Worm (Caenorhabditis elegans) whole organism, L4 larva: ENCODE data around the gene pbo-5.

ENCODE experiments used
- F26F4.8 ChIP-seq: fragments of 200-800 bp; sonication (Bioruptor generic); conservative IDR thresholded peaks from 2 replicates; pipeline ENCODE4 v1.3.6; 2022; ENCODE audit warnings: missing genetic modification characterization, missing compliant biosample characterization
- F37D6.2 ChIP-seq: sonication (generic microtip); optimal IDR thresholded peaks from 2 replicates; lab custom pipeline; 2016; ENCODE audit warnings: mild to moderate bottlenecking, missing genetic modification characterization, missing compliant biosample characterization
- F44E2.7 ChIP-seq: fragments of 200-800 bp; sonication (Bioruptor generic); IDR thresholded peaks from 2 replicates; pipeline ENCODE4 v2.1.2; 2022; ENCODE audit warnings: missing genetic modification characterization, missing compliant biosample characterization
- F49E8.2 ChIP-seq: sonication (generic microtip); optimal IDR thresholded peaks from 2 replicates; lab custom pipeline; 2016; ENCODE audit warnings: missing compliant biosample characterization, mild to moderate bottlenecking, missing genetic modification characterization, borderline replicate concordance
- T20F7.1 ChIP-seq: fragments of 200-800 bp; sonication (Bioruptor generic); optimal IDR thresholded peaks from 2 replicates; lab custom pipeline; 2018; ENCODE audit warnings: mild to moderate bottlenecking, missing genetic modification characterization, missing compliant biosample characterization
- Y105C5A.15 ChIP-seq: fragments of 200-800 bp; sonication (Bioruptor generic); IDR thresholded peaks from 2 replicates; pipeline ENCODE4 v1.3.6; 2022; ENCODE audit warnings: missing genetic modification characterization, missing compliant biosample characterization
- Y48G9A.11 ChIP-seq: fragments of 200-800 bp; sonication (Bioruptor generic); IDR thresholded peaks from 2 replicates; pipeline ENCODE4 v1.3.6; 2022; ENCODE audit warnings: missing genetic modification reagents, missing genetic modification characterization, missing compliant biosample characterization
- aly-2 ChIP-seq: sonication (generic microtip); optimal IDR thresholded peaks from 2 replicates; lab custom pipeline; 2018; ENCODE audit warnings: missing biosample characterization, missing genetic modification characterization
- ama-1 ChIP-seq: fragments of 150-350 bp; optimal IDR thresholded peaks from 2 replicates; lab custom pipeline; 2014; ENCODE audit warnings: inconsistent platforms, mixed read lengths
- ceh-20 ChIP-seq: fragments of 200-800 bp; sonication (Bioruptor generic); IDR thresholded peaks from 2 replicates; pipeline ENCODE4 v1.3.6; 2022; ENCODE audit warnings: missing genetic modification reagents, missing genetic modification characterization, missing compliant biosample characterization
- ceh-28 ChIP-seq: fragments of 150-350 bp; optimal IDR thresholded peaks from 2 replicates; lab custom pipeline; 2014; ENCODE audit warnings: missing biosample characterization, missing genetic modification reagents, missing genetic modification characterization
- ceh-32 ChIP-seq: sonication (generic microtip); optimal IDR thresholded peaks from 2 replicates; lab custom pipeline; 2016; ENCODE audit warnings: mild to moderate bottlenecking, missing genetic modification characterization, missing compliant biosample characterization; ENCODE audit not compliant: poor library complexity
- ces-1 ChIP-seq: fragments of 150-350 bp; sonication (generic microtip); optimal IDR thresholded peaks from 4 replicates; lab custom pipeline; 2014; ENCODE audit warnings: missing biosample characterization, missing genetic modification reagents, missing genetic modification characterization
- ctbp-1 ChIP-seq: fragments of 200-800 bp; sonication (Bioruptor generic); IDR thresholded peaks from 2 replicates; pipeline ENCODE4 v1.3.6; 2022; ENCODE audit warnings: missing genetic modification reagents, missing genetic modification characterization, missing compliant biosample characterization
- daf-8 ChIP-seq: fragments of 200-800 bp; sonication (Bioruptor generic); IDR thresholded peaks from 2 replicates; pipeline ENCODE4 v1.3.6; 2022; ENCODE audit warnings: missing genetic modification characterization, missing compliant biosample characterization
- dmd-8 ChIP-seq: fragments of 200-800 bp; sonication (Bioruptor generic); IDR thresholded peaks from 2 replicates; pipeline ENCODE4 v1.3.6; 2022; ENCODE audit warnings: missing genetic modification characterization, missing compliant biosample characterization
- dpl-1 ChIP-seq: fragments of 150-350 bp; optimal IDR thresholded peaks from 2 replicates; lab custom pipeline; 2014; ENCODE audit warnings: missing biosample characterization, missing genetic modification reagents, missing genetic modification characterization
- fkh-10 ChIP-seq: fragments of 150-350 bp; optimal IDR thresholded peaks from 2 replicates; lab custom pipeline; 2014; ENCODE audit warnings: missing biosample characterization, missing genetic modification reagents, missing genetic modification characterization
- gei-8 ChIP-seq: fragments of 200-800 bp; sonication (Bioruptor generic); optimal IDR thresholded peaks from 2 replicates; lab custom pipeline; 2018; ENCODE audit warnings: mild to moderate bottlenecking, missing genetic modification characterization, missing compliant biosample characterization
- hif-1 ChIP-seq, 2 experiments: sonication (generic microtip); optimal IDR thresholded peaks; 2 replicates each; lab custom pipeline; 2016 to 2017; ENCODE audit warnings: missing compliant biosample characterization in 2 of 2, missing genetic modification characterization in 2 of 2, missing genetic modification reagents in 2 of 2, missing genotype in 2 of 2, mild to moderate bottlenecking in 1 of 2
- hlh-30 ChIP-seq: sonication (generic microtip); optimal IDR thresholded peaks from 2 replicates; lab custom pipeline; 2017; ENCODE audit warnings: antibody characterized with exemption, mild to moderate bottlenecking, missing genetic modification characterization, missing compliant biosample characterization; ENCODE audit not compliant: insufficient read depth
- hmg-1.1 ChIP-seq: fragments of 200-800 bp; sonication (Bioruptor generic); IDR thresholded peaks from 2 replicates; pipeline ENCODE4 v1.3.6; 2022; ENCODE audit warnings: missing genetic modification reagents, missing genetic modification characterization, missing compliant biosample characterization
- lin-1 ChIP-seq: fragments of 200-800 bp; sonication (Bioruptor generic); IDR thresholded peaks from 2 replicates; pipeline ENCODE4 v1.3.6; 2022; ENCODE audit warnings: missing genetic modification reagents, missing genetic modification characterization, missing compliant biosample characterization
- lin-29 ChIP-seq: fragments of 200-800 bp; sonication (Bioruptor generic); IDR thresholded peaks from 2 replicates; pipeline ENCODE4 v1.3.6; 2022; ENCODE audit warnings: missing genetic modification reagents, missing genetic modification characterization, missing compliant biosample characterization
- lin-38 ChIP-seq: fragments of 200-800 bp; sonication (Bioruptor generic); IDR thresholded peaks from 2 replicates; pipeline ENCODE4 v1.3.6; 2022; ENCODE audit warnings: missing genetic modification reagents, missing genetic modification characterization, missing compliant biosample characterization
- lir-3 ChIP-seq: sonication (generic microtip); optimal IDR thresholded peaks from 2 replicates; lab custom pipeline; 2016; ENCODE audit warnings: mild to moderate bottlenecking, missing genetic modification characterization, missing compliant biosample characterization
- lsy-2 ChIP-seq, 2 experiments: fragments of 150-350 bp in 1 of 2; sonication (generic microtip) in 1 of 2; optimal IDR thresholded peaks; 2 replicates each; lab custom pipeline; 2014 to 2017; ENCODE audit warnings: missing biosample characterization in 2 of 2, missing genetic modification characterization in 2 of 2
- mep-1 ChIP-seq: fragments of 150-350 bp; sonication (generic microtip); optimal IDR thresholded peaks from 3 replicates; lab custom pipeline; 2014; ENCODE audit warnings: missing biosample characterization, missing genetic modification characterization
- mes-2 ChIP-seq: sonication (generic microtip); optimal IDR thresholded peaks from 2 replicates; lab custom pipeline; 2016; ENCODE audit warnings: missing genotype, mild to moderate bottlenecking, missing genetic modification characterization, missing compliant biosample characterization; ENCODE audit not compliant: poor library complexity, severe bottlenecking
- mxl-2 ChIP-seq: fragments of 200-800 bp; sonication (Bioruptor generic); conservative IDR thresholded peaks from 2 replicates; pipeline ENCODE4 v1.3.6; 2022; ENCODE audit warnings: missing genetic modification reagents, missing genetic modification characterization, missing compliant biosample characterization
- mxl-3 ChIP-seq: fragments of 200-800 bp; sonication (Bioruptor generic); optimal IDR thresholded peaks from 2 replicates; lab custom pipeline; 2018; ENCODE audit warnings: mild to moderate bottlenecking, missing genetic modification characterization, missing compliant biosample characterization
- nhr-10 ChIP-seq: fragments of 150-350 bp; optimal IDR thresholded peaks from 2 replicates; lab custom pipeline; 2014; ENCODE audit warnings: missing biosample characterization, missing genetic modification characterization
- nhr-102 ChIP-seq: sonication (generic microtip); optimal IDR thresholded peaks from 2 replicates; lab custom pipeline; 2016; ENCODE audit warnings: mild to moderate bottlenecking, missing genetic modification characterization, moderate library complexity, missing compliant biosample characterization
- nhr-111 ChIP-seq: fragments of 200-800 bp; sonication (Bioruptor generic); optimal IDR thresholded peaks from 2 replicates; lab custom pipeline; 2018; ENCODE audit warnings: mild to moderate bottlenecking, missing genetic modification characterization, missing compliant biosample characterization
- nhr-25 ChIP-seq: sonication (generic microtip); optimal IDR thresholded peaks from 2 replicates; lab custom pipeline; 2017; ENCODE audit warnings: missing genetic modification characterization, mild to moderate bottlenecking, missing compliant biosample characterization, antibody characterized with exemption, moderate library complexity, borderline replicate concordance; ENCODE audit not compliant: insufficient read depth
- nhr-28 ChIP-seq: fragments of 150-350 bp; optimal IDR thresholded peaks from 2 replicates; lab custom pipeline; 2014; ENCODE audit warnings: missing biosample characterization, missing genetic modification characterization
- nhr-48 ChIP-seq: sonication (generic microtip); optimal IDR thresholded peaks from 2 replicates; lab custom pipeline; 2016; ENCODE audit warnings: mild to moderate bottlenecking, missing genetic modification characterization, missing compliant biosample characterization
- nhr-76 ChIP-seq: fragments of 150-350 bp; optimal IDR thresholded peaks from 2 replicates; lab custom pipeline; 2014; ENCODE audit warnings: missing biosample characterization, missing genetic modification characterization
- nhr-77 ChIP-seq: fragments of 150-350 bp; optimal IDR thresholded peaks from 2 replicates; lab custom pipeline; 2014; ENCODE audit warnings: missing biosample characterization, missing genetic modification characterization
- pqm-1 ChIP-seq: sonication (generic microtip); optimal IDR thresholded peaks from 2 replicates; lab custom pipeline; 2017; ENCODE audit warnings: missing biosample characterization, missing genetic modification characterization
- rbr-2 ChIP-seq: sonication (generic microtip); optimal IDR thresholded peaks from 2 replicates; lab custom pipeline; 2016; ENCODE audit warnings: missing genotype, missing genetic modification characterization, missing compliant biosample characterization
- saeg-2 ChIP-seq: fragments of 200-800 bp; sonication (Bioruptor generic); IDR thresholded peaks from 2 replicates; pipeline ENCODE4 v1.3.6; 2022; ENCODE audit warnings: missing genetic modification reagents, missing genetic modification characterization, missing compliant biosample characterization
- set-16 ChIP-seq: fragments of 200-800 bp; sonication (Bioruptor generic); IDR thresholded peaks from 2 replicates; pipeline ENCODE4 v1.3.6; 2022; ENCODE audit warnings: missing genetic modification reagents, missing genetic modification characterization, missing compliant biosample characterization
- tra-1 ChIP-seq: fragments of 200-800 bp; sonication (Bioruptor generic); IDR thresholded peaks from 2 replicates; pipeline ENCODE4 v1.3.6; 2022; ENCODE audit warnings: missing genetic modification reagents, missing genetic modification characterization, missing compliant biosample characterization
- unc-62 ChIP-seq, 3 experiments: fragments of 150-350 bp in 1 of 3; sonication (generic microtip); optimal IDR thresholded peaks in 2 of 3; peaks in 1 of 3; 1 replicate in 1 of 3; 2 replicates in 2 of 3; lab custom pipeline; 2014 to 2017; ENCODE audit warnings: missing biosample characterization in 3 of 3, missing genetic modification characterization in 3 of 3, missing genetic modification reagents in 3 of 3, missing genotype in 1 of 3
- zip-2 ChIP-seq: fragments of 150-350 bp; optimal IDR thresholded peaks from 2 replicates; lab custom pipeline; 2014; ENCODE audit warnings: missing biosample characterization, missing genetic modification characterization

The pbo-5 gene

DNA sequence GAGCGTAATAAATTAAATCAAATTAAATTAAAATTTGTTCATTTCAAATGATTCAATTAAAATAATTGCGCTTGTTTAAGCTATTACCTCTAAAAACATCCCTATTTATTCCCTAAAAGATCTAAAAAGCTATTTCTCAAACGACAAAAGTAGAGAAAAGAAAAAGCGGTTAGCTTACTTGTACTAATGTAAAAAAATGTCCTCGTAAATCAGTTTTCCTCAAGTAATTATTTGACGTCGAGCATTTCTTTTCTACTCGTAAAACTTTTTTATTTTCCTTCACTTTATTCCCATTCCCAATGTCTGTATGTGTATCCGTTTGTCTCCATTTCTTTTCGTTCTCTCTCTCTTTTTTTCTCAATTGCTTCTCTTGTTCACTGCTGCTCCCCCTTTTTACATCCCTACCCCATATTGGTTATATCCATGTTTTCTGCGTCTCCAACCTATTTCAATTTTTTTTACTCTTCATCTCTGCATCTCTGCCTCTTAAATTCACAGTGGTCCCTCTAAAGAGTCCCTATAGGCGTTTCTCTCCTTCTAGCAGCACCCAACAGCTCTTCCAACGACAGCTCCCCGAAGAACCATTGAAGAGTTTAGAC, 36.1 kb upstream of the pbo-5 start, which contains the start of gene unc-80:
TSS of gene unc-80 (plus strand) at position 533 of the 599 bp plus-strand sequence.
- TF ChIP-seq nhr-111 (no peak), hif-1 (tag; optimal IDR thresholded peaks at IDR 0.05; lab: Kevin White, UChicago) (no peak), mep-1 (tag; lab: Kevin White, UChicago) (peak; percentile 71), nhr-48 (peak; percentile 5), hlh-30 (tag; lab: Kevin White, UChicago) (peak; percentile 8), tra-1 (GFP tag; lab: Robert Waterston, UW) (no peak), hmg-1.1 (GFP tag; lab: Robert Waterston, UW) (peak; percentile 66), zip-2 (no peak), ces-1 (no peak), mes-2 (tag; lab: Kevin White, UChicago) (no peak), ceh-32 (no peak), gei-8 (GFP tag; lab: Kevin White, UChicago) (no peak), lsy-2 (tag; optimal IDR thresholded peaks at IDR 0.05; lab: Kevin White, UChicago) (peak in 1 of 2 experiments; percentile 69), nhr-102 (tag; lab: Kevin White, UChicago) (no peak), mxl-2 (GFP tag; lab: Robert Waterston, UW) (no peak), lin-29 (GFP tag; lab: Robert Waterston, UW) (no peak), fkh-10 (GFP tag; lab: Kevin White, UChicago) (peak; percentile 87), lin-38 (GFP tag; lab: Robert Waterston, UW) (no peak), nhr-10 (tag; lab: Kevin White, UChicago) (no peak), Y105C5A.15 (GFP tag; lab: Robert Waterston, UW) (no peak), nhr-28 (tag; lab: Kevin White, UChicago) (no peak), set-16 (GFP tag; lab: Robert Waterston, UW) (no peak), F26F4.8 (no peak), unc-62 (GFP tag; optimal IDR thresholded peaks at IDR 0.05 in 1 of 2; lab: Kevin White, UChicago) (peak in 1 of 2 experiments; percentile 89), unc-62 (tag; optimal IDR thresholded peaks at IDR 0.05; lab: Kevin White, UChicago) (no peak), Y48G9A.11 (GFP tag; lab: Robert Waterston, UW) (no peak), ceh-20 (GFP tag; lab: Robert Waterston, UW) (no peak), nhr-76 (tag; lab: Kevin White, UChicago) (no peak), T20F7.1 (GFP tag; lab: Kevin White, UChicago) (no peak), rbr-2 (tag; lab: Kevin White, UChicago) (peak; percentile 62), lin-1 (GFP tag; lab: Robert Waterston, UW) (no peak), dmd-8 (GFP tag; lab: Robert Waterston, UW) (no peak), F49E8.2 (tag; lab: Kevin White, UChicago) (no peak), ama-1 (lab: Kevin White, UChicago) (no peak), saeg-2 (GFP tag; lab: Robert Waterston, UW) (no peak), daf-8 (no peak), pqm-1 (no peak), ctbp-1 (GFP tag; lab: Robert Waterston, UW) (peak; percentile 38; the same call in 1 of the 2 replicates), nhr-25 (tag; lab: Kevin White, UChicago) (no peak), lir-3 (tag; lab: Kevin White, UChicago) (no peak), ceh-28 (tag; lab: Kevin White, UChicago) (no peak), mxl-3 (GFP tag; lab: Kevin White, UChicago) (no peak), nhr-77 (tag; lab: Kevin White, UChicago) (no peak), F37D6.2 (peak; percentile 25), aly-2 (no peak), F44E2.7 (GFP tag; lab: Robert Waterston, UW) (no peak), dpl-1 (peak; percentile 2)
